Worm (Caenorhabditis elegans): ENCODE results near the gene nhr-63.

Gene nhr-63

ce11 chrV:16049177-16049576 is 46.8 kb downstream of the nhr-63 start, which contains the start of gene best-12:
best-12 (plus strand) TSS chrV:16049477.
- TF ChIP-seq blmp-1 (tag; optimal IDR thresholded peaks at IDR 0.05; ENCODE audit: insufficient read depth) (no peak), F13H6.1 (tag; optimal IDR thresholded peaks at IDR 0.05) (no peak), ztf-4 (tag; optimal IDR thresholded peaks at IDR 0.05) (no peak), ceh-16 (tag; optimal IDR thresholded peaks at IDR 0.05) (no peak), nhr-237 (tag; optimal IDR thresholded peaks at IDR 0.05) (no peak), R02D3.7 (tag; optimal IDR thresholded peaks at IDR 0.05) (no peak), sma-3 (GFP tag; optimal IDR thresholded peaks at IDR 0.05) (no peak), unc-55 (GFP tag; optimal IDR thresholded peaks at IDR 0.05) (no peak), sma-9 (GFP tag; optimal IDR thresholded peaks at IDR 0.05) (no peak), sma-9 (tag; optimal IDR thresholded peaks at IDR 0.05) (no peak), nhr-12 (tag; optimal IDR thresholded peaks at IDR 0.05) (no peak), lin-13 (GFP tag; optimal IDR thresholded peaks at IDR 0.05) (no peak), nhr-21 (tag; optimal IDR thresholded peaks at IDR 0.05) (no peak), nhr-77 (tag; optimal IDR thresholded peaks at IDR 0.05) (no peak), alr-1 (tag; optimal IDR thresholded peaks at IDR 0.05) (no peak), zag-1 (tag; optimal IDR thresholded peaks at IDR 0.05) (no peak), fos-1 (tag; optimal IDR thresholded peaks at IDR 0.05) (no peak), egl-27 (tag; optimal IDR thresholded peaks at IDR 0.05) (no peak), ztf-11 (tag; optimal IDR thresholded peaks at IDR 0.05) (no peak), ceh-82 (tag; optimal IDR thresholded peaks at IDR 0.05) (no peak)

- TF ChIP-seq ceh-82 (tag; optimal IDR thresholded peaks at IDR 0.05) (no peak), ZK546.5 (tag; optimal IDR thresholded peaks at IDR 0.05) (no peak), peb-1 (tag; optimal IDR thresholded peaks at IDR 0.05) (no peak), aly-2 (tag; optimal IDR thresholded peaks at IDR 0.05) (no peak), nhr-11 (tag; optimal IDR thresholded peaks at IDR 0.05) (no peak), ztf-1 (GFP tag; conservative IDR thresholded peaks at IDR 0.05) (no peak), snpc-4 (tag; optimal IDR thresholded peaks at IDR 0.05) (no peak), mbf-1 (tag; optimal IDR thresholded peaks at IDR 0.05) (no peak), nhr-237 (tag; optimal IDR thresholded peaks at IDR 0.05) (no peak)
Measured at ce11 chrV:16053373-16053772, 51.0 kb downstream of the nhr-63 start, which contains the start of gene F14H3.3. F14H3.3 (minus strand) TSS chrV:16053473.
